Fruit fly (Drosophila melanogaster): ENCODE data around the gene CG7016.

- TF ChIP-seq insv (optimal IDR thresholded peaks at IDR 0.05) = no peak
- TF ChIP-seq Sin3A (optimal IDR thresholded peaks at IDR 0.05) = no peak
- no peak for TF ChIP-seq psq (optimal IDR thresholded peaks at IDR 0.05)
Measured at dm6 chr3R:24878655-24879054, 15.9 kb downstream of the CG7016 start.

All from Kc167 (cell line).